Fruit fly (Drosophila melanogaster) whole organism, embryonic: ENCODE data around the gene Psn.

Experiments
- Aef1 ChIP-seq: fragments of 200-800 bp; sonication (Bioruptor generic); IDR thresholded peaks from 3 replicates; pipeline ENCODE4 v1.3.6; 2022; ENCODE audit warnings: missing biosample characterization, missing genetic modification characterization
- CG10543 ChIP-seq: fragments of 200-800 bp; sonication (Bioruptor generic); optimal IDR thresholded peaks from 3 replicates; lab custom pipeline; 2017; ENCODE audit warnings: missing biosample characterization, mild to moderate bottlenecking, missing genetic modification characterization, moderate library complexity
- CG10959 ChIP-seq: fragments of 200-800 bp; sonication (Bioruptor generic); IDR thresholded peaks from 2 replicates; pipeline ENCODE4 v1.3.6; 2022; ENCODE audit warnings: missing biosample characterization, missing genetic modification characterization
- CG12071 ChIP-seq: fragments of 200-800 bp; sonication (Bioruptor generic); optimal IDR thresholded peaks from 3 replicates; lab custom pipeline; 2018; ENCODE audit warnings: missing biosample characterization, mild to moderate bottlenecking, missing genetic modification characterization
- CG12155 ChIP-seq: fragments of 200-800 bp; sonication (Bioruptor generic); optimal IDR thresholded peaks from 3 replicates; lab custom pipeline; 2016; ENCODE audit warnings: missing biosample characterization, missing genetic modification characterization
- CG12219 ChIP-seq: fragments of 200-800 bp; sonication (Bioruptor generic); optimal IDR thresholded peaks from 3 replicates; lab custom pipeline; 2018; ENCODE audit warnings: missing biosample characterization, mild to moderate bottlenecking, missing genetic modification characterization
- CG12391 ChIP-seq: fragments of 200-800 bp; sonication (Bioruptor generic); optimal IDR thresholded peaks from 3 replicates; lab custom pipeline; 2018; ENCODE audit warnings: missing biosample characterization, mild to moderate bottlenecking, missing genetic modification characterization, moderate library complexity
- CG14050 ChIP-seq: fragments of 200-800 bp; sonication (Bioruptor generic); IDR thresholded peaks from 3 replicates; pipeline ENCODE4 v1.3.6; 2022; ENCODE audit warnings: missing biosample characterization, missing genetic modification characterization
- CG15479 ChIP-seq: fragments of 200-800 bp; sonication (Bioruptor generic); optimal IDR thresholded peaks from 3 replicates; lab custom pipeline; 2019; ENCODE audit warnings: missing biosample characterization, mild to moderate bottlenecking, missing genetic modification characterization, moderate library complexity
- CG15514 ChIP-seq: fragments of 200-800 bp; sonication (Bioruptor generic); optimal IDR thresholded peaks from 3 replicates; lab custom pipeline; 2017; ENCODE audit warnings: missing biosample characterization, missing genetic modification characterization, mild to moderate bottlenecking, moderate library complexity, missing genetic modification reagents
- CG17912 ChIP-seq: fragments of 200-800 bp; sonication (Bioruptor generic); optimal IDR thresholded peaks from 2 replicates; lab custom pipeline; 2018; ENCODE audit warnings: missing biosample characterization, mild to moderate bottlenecking, missing genetic modification characterization
- CG3065 ChIP-seq: fragments of 200-800 bp; sonication (Bioruptor generic); optimal IDR thresholded peaks from 2 replicates; lab custom pipeline; 2016; ENCODE audit warnings: missing biosample characterization, missing genetic modification characterization
- CG32767 ChIP-seq: fragments of 200-800 bp; sonication (Bioruptor generic); IDR thresholded peaks from 2 replicates; pipeline ENCODE4 v1.3.6; 2022; ENCODE audit warnings: missing biosample characterization, missing genetic modification characterization
- CG33557 ChIP-seq: fragments of 200-800 bp; sonication (Bioruptor generic); optimal IDR thresholded peaks from 2 replicates; lab custom pipeline; 2019; ENCODE audit warnings: missing biosample characterization, mild to moderate bottlenecking, missing genetic modification characterization, moderate library complexity
- CG4730 ChIP-seq: fragments of 200-800 bp; sonication (Bioruptor generic); IDR thresholded peaks from 2 replicates; pipeline ENCODE4 v1.3.6; 2022; ENCODE audit warnings: missing biosample characterization, missing genetic modification characterization
- CG4820 ChIP-seq: fragments of 200-800 bp; sonication (Bioruptor generic); optimal IDR thresholded peaks from 3 replicates; lab custom pipeline; 2016; ENCODE audit warnings: missing biosample characterization, missing genetic modification characterization
- CG5245 ChIP-seq: fragments of 200-800 bp; sonication (Bioruptor generic); optimal IDR thresholded peaks from 3 replicates; lab custom pipeline; 2016; ENCODE audit warnings: missing biosample characterization, missing genetic modification characterization
- CG6813 ChIP-seq: fragments of 200-800 bp; sonication (Bioruptor generic); optimal IDR thresholded peaks from 2 replicates; lab custom pipeline; 2017; ENCODE audit warnings: missing biosample characterization, missing genetic modification characterization, mild to moderate bottlenecking, moderate library complexity, missing genetic modification reagents
- CG8944 ChIP-seq: fragments of 200-800 bp; sonication (Bioruptor generic); optimal IDR thresholded peaks from 3 replicates; lab custom pipeline; 2016; ENCODE audit warnings: missing biosample characterization, missing genetic modification characterization
- CkIIα-i1 ChIP-seq: fragments of 200-800 bp; sonication (Bioruptor generic); IDR thresholded peaks from 2 replicates; pipeline ENCODE4 v1.3.6; 2022; ENCODE audit warnings: missing biosample characterization, missing genetic modification characterization
- Dip2 ChIP-seq: fragments of 200-800 bp; sonication (Bioruptor generic); IDR thresholded peaks from 2 replicates; pipeline ENCODE4 v1.3.6; 2022; ENCODE audit warnings: missing biosample characterization, missing genetic modification characterization
- Doc3 ChIP-seq: fragments of 200-800 bp; sonication (Bioruptor generic); IDR thresholded peaks from 3 replicates; pipeline ENCODE4 v1.3.6; 2022; ENCODE audit warnings: missing biosample characterization, missing genetic modification characterization; ENCODE audit not compliant: partially characterized antibody
- Dp ChIP-seq: fragments of 200-800 bp; sonication (Bioruptor generic); optimal IDR thresholded peaks from 2 replicates; lab custom pipeline; 2018; ENCODE audit warnings: missing biosample characterization, mild to moderate bottlenecking, missing genetic modification characterization, moderate library complexity
- H15 ChIP-seq: fragments of 200-800 bp; sonication (Bioruptor generic); IDR thresholded peaks from 3 replicates; pipeline ENCODE4 v1.3.6; 2022; ENCODE audit warnings: missing biosample characterization, missing genetic modification characterization
- H2.0 ChIP-seq: fragments of 200-800 bp; sonication (Bioruptor generic); IDR thresholded peaks from 2 replicates; pipeline ENCODE4 v1.3.6; 2022; ENCODE audit warnings: missing biosample characterization, missing genetic modification characterization
- Mrtf ChIP-seq: fragments of 200-800 bp; sonication (Bioruptor generic); IDR thresholded peaks from 3 replicates; pipeline ENCODE4 v1.3.6; 2022; ENCODE audit warnings: missing biosample characterization, missing genetic modification characterization
- NfI ChIP-seq: fragments of 200-800 bp; sonication (Bioruptor generic); optimal IDR thresholded peaks from 3 replicates; lab custom pipeline; 2018; ENCODE audit warnings: missing biosample characterization, mild to moderate bottlenecking, missing genetic modification characterization, moderate library complexity
- chif ChIP-seq, 2 experiments: fragments of 200-800 bp; sonication (Bioruptor generic); optimal IDR thresholded peaks; 3 replicates each; lab custom pipeline; 2016; ENCODE audit warnings: missing biosample characterization in 2 of 2, missing genetic modification characterization in 2 of 2
- ci ChIP-seq: fragments of 200-800 bp; sonication (Bioruptor generic); IDR thresholded peaks from 3 replicates; pipeline ENCODE4 v1.3.6; 2022; ENCODE audit warnings: missing biosample characterization, missing genetic modification characterization
- crp ChIP-seq, 2 experiments: fragments of 200-800 bp; sonication (Bioruptor generic); optimal IDR thresholded peaks; 2 replicates in 1 of 2; 3 replicates in 1 of 2; lab custom pipeline; 2017; ENCODE audit warnings: missing biosample characterization in 2 of 2, missing genetic modification characterization in 2 of 2, mild to moderate bottlenecking in 1 of 2, moderate library complexity in 1 of 2
- da ChIP-seq: fragments of 200-800 bp; sonication (Bioruptor generic); optimal IDR thresholded peaks from 2 replicates; lab custom pipeline; 2016; ENCODE audit warnings: missing biosample characterization, missing genetic modification characterization
- fu2 ChIP-seq: fragments of 200-800 bp; sonication (Bioruptor generic); optimal IDR thresholded peaks from 2 replicates; lab custom pipeline; 2016; ENCODE audit warnings: missing biosample characterization, missing genetic modification characterization
- gcm2 ChIP-seq: fragments of 200-800 bp; sonication (Bioruptor generic); optimal IDR thresholded peaks from 2 replicates; lab custom pipeline; 2016; ENCODE audit warnings: missing biosample characterization, missing genetic modification characterization
- h ChIP-seq: fragments of >200 bp; optimal IDR thresholded peaks from 2 replicates; lab custom pipeline; 2017
- hb ChIP-seq: fragments of 200-800 bp; sonication (Bioruptor generic); IDR thresholded peaks from 3 replicates; pipeline ENCODE4 v1.3.6; 2022; ENCODE audit warnings: missing biosample characterization, missing genetic modification characterization; ENCODE audit not compliant: partially characterized antibody
- her ChIP-seq: fragments of 200-800 bp; sonication (Bioruptor generic); optimal IDR thresholded peaks from 2 replicates; lab custom pipeline; 2016; ENCODE audit warnings: missing biosample characterization, missing genetic modification characterization
- inv ChIP-seq: fragments of 200-800 bp; sonication (Bioruptor generic); IDR thresholded peaks from 2 replicates; pipeline ENCODE4 v1.3.6; 2022; ENCODE audit warnings: missing biosample characterization, missing genetic modification characterization; ENCODE audit not compliant: partially characterized antibody
- ken ChIP-seq: fragments of 200-800 bp; sonication (Bioruptor generic); IDR thresholded peaks from 3 replicates; pipeline ENCODE4 v1.3.6; 2022; ENCODE audit warnings: missing biosample characterization, missing genetic modification characterization
- mirr ChIP-seq: fragments of 200-800 bp; sonication (Bioruptor generic); optimal IDR thresholded peaks from 3 replicates; lab custom pipeline; 2018; ENCODE audit warnings: missing biosample characterization, mild to moderate bottlenecking, missing genetic modification characterization
- p53 ChIP-seq: fragments of 200-800 bp; sonication (Bioruptor generic); optimal IDR thresholded peaks from 2 replicates; lab custom pipeline; 2016; ENCODE audit warnings: missing biosample characterization, missing genetic modification characterization
- pita ChIP-seq: fragments of 200-800 bp; sonication (Bioruptor generic); optimal IDR thresholded peaks from 2 replicates; lab custom pipeline; 2017; ENCODE audit warnings: missing biosample characterization, mild to moderate bottlenecking, missing genetic modification characterization
- pum ChIP-seq: fragments of 200-800 bp; sonication (Bioruptor generic); optimal IDR thresholded peaks from 2 replicates; lab custom pipeline; 2016; ENCODE audit warnings: missing biosample characterization, missing genetic modification characterization
- repo ChIP-seq: fragments of 200-800 bp; sonication (Bioruptor generic); optimal IDR thresholded peaks from 2 replicates; lab custom pipeline; 2016; ENCODE audit warnings: missing biosample characterization, missing genetic modification characterization
- sd ChIP-seq: fragments of 200-800 bp; sonication (Bioruptor generic); optimal IDR thresholded peaks from 3 replicates; lab custom pipeline; 2018; ENCODE audit warnings: missing biosample characterization, mild to moderate bottlenecking, missing genetic modification characterization, moderate library complexity
- tgo ChIP-seq: fragments of 200-800 bp; sonication (Bioruptor generic); IDR thresholded peaks from 3 replicates; pipeline ENCODE4 v1.3.6; 2022; ENCODE audit warnings: missing biosample characterization, missing genetic modification characterization
- unc-4 ChIP-seq: fragments of 200-800 bp; sonication (Bioruptor generic); IDR thresholded peaks from 2 replicates; pipeline ENCODE4 v1.3.6; 2022; ENCODE audit warnings: missing biosample characterization, missing genetic modification characterization; ENCODE audit not compliant: partially characterized antibody
- unpg ChIP-seq: fragments of 200-800 bp; sonication (Bioruptor generic); optimal IDR thresholded peaks from 3 replicates; lab custom pipeline; 2018; ENCODE audit warnings: missing biosample characterization, mild to moderate bottlenecking, missing genetic modification characterization, moderate library complexity
- wor ChIP-seq: fragments of 200-800 bp; sonication (Bioruptor generic); IDR thresholded peaks from 2 replicates; pipeline ENCODE4 v1.3.6; 2022; ENCODE audit warnings: missing biosample characterization, missing genetic modification characterization
- zen2 ChIP-seq: fragments of 200-800 bp; sonication (Bioruptor generic); IDR thresholded peaks from 3 replicates; pipeline ENCODE4 v1.3.6; 2022; ENCODE audit warnings: missing biosample characterization, missing genetic modification characterization; ENCODE audit not compliant: partially characterized antibody

The Psn gene

dm6 chr3L:20471499-20472313 lies 39.4 kb downstream of the Psn start (continued):
- TF ChIP-seq CG3065 (GFP tag; lab: Kevin White, UChicago) (peak; percentile 22), tgo (GFP tag; lab: Robert Waterston, UW) (no peak), crp (GFP tag; optimal IDR thresholded peaks at IDR 0.05; lab: Kevin White, UChicago) (no peak), unc-4 (GFP tag; lab: Robert Waterston, UW) (no peak), Mrtf (0 out of 3 replicates have a peak, but pooled peaks have one; percentile 21), CG12391 (tag; lab: Kevin White, UChicago) (peak; percentile 25), fu2 (GFP tag; lab: Kevin White, UChicago) (peak; percentile 12), her (GFP tag; lab: Kevin White, UChicago) (peak; percentile 72), inv (GFP tag; lab: Robert Waterston, UW) (no peak), sd (no peak), NfI (peak; percentile 27), gcm2 (GFP tag; lab: Kevin White, UChicago) (no peak), unpg (peak; percentile 17), CG32767 (GFP tag; lab: Robert Waterston, UW) (no peak), CG12071 (GFP tag; lab: Kevin White, UChicago) (peak; percentile 87), CG17912 (peak; percentile 64), wor (GFP tag; lab: Robert Waterston, UW) (no peak), CG8944 (GFP tag; lab: Kevin White, UChicago) (peak; percentile 41), pum (peak; percentile 17), da (GFP tag; lab: Kevin White, UChicago) (peak; percentile 46), CG15514 (GFP tag; lab: Kevin White, UChicago) (no peak), CG15479 (GFP tag; lab: Kevin White, UChicago) (peak; percentile 5), p53 (GFP tag; lab: Kevin White, UChicago) (peak; percentile 50), CG12155 (GFP tag; lab: Kevin White, UChicago) (no peak), mirr (peak; percentile 66), CG5245 (GFP tag; lab: Kevin White, UChicago) (no peak), H15 (GFP tag; lab: Robert Waterston, UW) (no peak), CG4820 (GFP tag; lab: Kevin White, UChicago) (peak; percentile 26), Aef1 (GFP tag; lab: Robert Waterston, UW) (no peak), ci (GFP tag; lab: Robert Waterston, UW) (peak; percentile 86), CG6813 (GFP tag; lab: Kevin White, UChicago) (peak; percentile 73), CG33557 (GFP tag; lab: Kevin White, UChicago) (peak; percentile 57), pita (no peak), Dip2 (no peak), CG12219 (GFP tag; lab: Kevin White, UChicago) (peak; percentile 30), Dp (GFP tag; lab: Kevin White, UChicago) (no peak), CkIIα-i1 (no peak), ken (GFP tag; lab: Robert Waterston, UW) (peak; percentile 29; the same call in 1 of the 3 replicates), hb (GFP tag; lab: Robert Waterston, UW) (no peak), H2.0 (GFP tag; lab: Robert Waterston, UW) (no peak), Doc3 (no peak), CG14050 (no peak), CG10959 (GFP tag; lab: Robert Waterston, UW) (peak; percentile 6; the same call in 1 of the 2 replicates), h (lab: Kevin White, UChicago) (no peak), CG4730 (GFP tag; lab: Robert Waterston, UW) (no peak), chif (GFP tag; optimal IDR thresholded peaks at IDR 0.05; lab: Kevin White, UChicago) (peak; percentile 45 to 70), repo (peak; percentile 23), zen2 (GFP tag; lab: Robert Waterston, UW) (no peak), CG10543 (GFP tag; lab: Kevin White, UChicago) (peak; percentile 43)
